Fruit fly (Drosophila melanogaster) whole organism, embryonic: ENCODE data around the gene ATbp.

Experiments
- CG10959 ChIP-seq: fragments of 200-800 bp; sonication (Bioruptor generic); IDR thresholded peaks from 2 replicates; pipeline ENCODE4 v1.3.6; 2022; ENCODE audit warnings: missing biosample characterization, missing genetic modification characterization
- CG11695 ChIP-seq: fragments of 200-800 bp; sonication (Bioruptor generic); IDR thresholded peaks from 3 replicates; pipeline ENCODE4 v1.3.6; 2022; ENCODE audit warnings: missing biosample characterization, missing genetic modification characterization
- CG12299 ChIP-seq: fragments of 200-800 bp; sonication (Bioruptor generic); optimal IDR thresholded peaks from 2 replicates; lab custom pipeline; 2018; ENCODE audit warnings: missing biosample characterization, mild to moderate bottlenecking, missing genetic modification characterization
- CG12769 ChIP-seq: fragments of 200-800 bp; sonication (Bioruptor generic); optimal IDR thresholded peaks from 2 replicates; lab custom pipeline; 2019; ENCODE audit warnings: missing biosample characterization, mild to moderate bottlenecking, missing genetic modification characterization, moderate library complexity
- CG13894 ChIP-seq: fragments of 200-800 bp; sonication (Bioruptor generic); optimal IDR thresholded peaks from 3 replicates; lab custom pipeline; 2018; ENCODE audit warnings: missing biosample characterization, mild to moderate bottlenecking, missing genetic modification characterization, moderate library complexity
- CG14710 ChIP-seq: fragments of 200-800 bp; sonication (Bioruptor generic); optimal IDR thresholded peaks from 3 replicates; lab custom pipeline; 2019; ENCODE audit warnings: missing biosample characterization, mild to moderate bottlenecking, missing genetic modification characterization, moderate library complexity
- CG1602 ChIP-seq: fragments of 200-800 bp; sonication (Bioruptor generic); optimal IDR thresholded peaks from 3 replicates; lab custom pipeline; 2016; ENCODE audit warnings: missing biosample characterization, missing genetic modification characterization
- CG17829 ChIP-seq: fragments of 200-800 bp; optimal IDR thresholded peaks from 2 replicates; lab custom pipeline; 2019; ENCODE audit warnings: missing biosample characterization, mild to moderate bottlenecking, missing genetic modification characterization, moderate library complexity
- CG2116 ChIP-seq: fragments of 200-800 bp; sonication (Bioruptor generic); optimal IDR thresholded peaks from 3 replicates; lab custom pipeline; 2018; ENCODE audit warnings: missing biosample characterization, mild to moderate bottlenecking, missing genetic modification characterization
- CG2129 ChIP-seq: fragments of 200-800 bp; sonication (Bioruptor generic); IDR thresholded peaks from 2 replicates; pipeline ENCODE4 v1.3.6; 2022; ENCODE audit warnings: missing biosample characterization, missing genetic modification characterization; ENCODE audit not compliant: partially characterized antibody
- CG2712 ChIP-seq: fragments of 200-800 bp; optimal IDR thresholded peaks from 3 replicates; lab custom pipeline; 2019; ENCODE audit warnings: missing biosample characterization, mild to moderate bottlenecking, missing genetic modification characterization, moderate library complexity
- CG3847 ChIP-seq: fragments of 200-800 bp; sonication (Bioruptor generic); IDR thresholded peaks from 2 replicates; pipeline ENCODE4 v1.3.6; 2022; ENCODE audit warnings: missing biosample characterization, missing genetic modification characterization
- CG7839 ChIP-seq: fragments of 200-800 bp; sonication (Bioruptor generic); optimal IDR thresholded peaks from 3 replicates; lab custom pipeline; 2018; ENCODE audit warnings: missing biosample characterization, mild to moderate bottlenecking, missing genetic modification characterization, moderate library complexity
- CG8089 ChIP-seq: fragments of 200-800 bp; sonication (Bioruptor generic); optimal IDR thresholded peaks from 3 replicates; lab custom pipeline; 2016; ENCODE audit warnings: missing biosample characterization, missing genetic modification characterization
- CG8478 ChIP-seq: fragments of >200 bp; optimal IDR thresholded peaks from 2 replicates; lab custom pipeline; 2018
- CG9215 ChIP-seq: fragments of 200-800 bp; sonication (Bioruptor generic); IDR thresholded peaks from 2 replicates; pipeline ENCODE4 v1.3.6; 2022; ENCODE audit warnings: missing biosample characterization, missing genetic modification characterization
- CTCF ChIP-seq: fragments of 200-800 bp; sonication (Bioruptor generic); optimal IDR thresholded peaks from 2 replicates; lab custom pipeline; 2017; ENCODE audit warnings: missing biosample characterization, mild to moderate bottlenecking, missing genetic modification characterization, moderate library complexity
- Chrac-16 ChIP-seq: fragments of 200-800 bp; sonication (Bioruptor generic); optimal IDR thresholded peaks from 3 replicates; lab custom pipeline; 2016; ENCODE audit warnings: missing biosample characterization, missing genetic modification characterization
- CoRest ChIP-seq: fragments of 200-800 bp; sonication (Bioruptor generic); optimal IDR thresholded peaks from 3 replicates; lab custom pipeline; 2018; ENCODE audit warnings: missing biosample characterization, mild to moderate bottlenecking, missing genetic modification characterization, moderate library complexity
- Elba2 ChIP-seq: fragments of 200-800 bp; sonication (Bioruptor generic); optimal IDR thresholded peaks from 3 replicates; lab custom pipeline; 2016; ENCODE audit warnings: missing biosample characterization, missing genetic modification characterization
- Ets97D ChIP-seq: fragments of 200-800 bp; sonication (Bioruptor generic); optimal IDR thresholded peaks from 3 replicates; lab custom pipeline; 2016; ENCODE audit warnings: missing biosample characterization, missing genetic modification characterization
- Fer2 ChIP-seq: fragments of 200-800 bp; sonication (Bioruptor generic); optimal IDR thresholded peaks from 2 replicates; lab custom pipeline; 2018; ENCODE audit warnings: missing biosample characterization, mild to moderate bottlenecking, missing genetic modification characterization, moderate library complexity
- Fer3 ChIP-seq: fragments of 200-800 bp; sonication (Bioruptor generic); optimal IDR thresholded peaks from 2 replicates; lab custom pipeline; 2018; ENCODE audit warnings: missing biosample characterization, mild to moderate bottlenecking, missing genetic modification characterization, moderate library complexity
- Hr51 ChIP-seq, 2 experiments: fragments of 200-800 bp; sonication (Bioruptor generic); optimal IDR thresholded peaks; 2 replicates in 1 of 2; 3 replicates in 1 of 2; lab custom pipeline; 2016 to 2018; ENCODE audit warnings: missing biosample characterization in 2 of 2, missing genetic modification characterization in 2 of 2, mild to moderate bottlenecking in 1 of 2, moderate library complexity in 1 of 2
- Hsf ChIP-seq: fragments of 200-800 bp; sonication (Bioruptor generic); optimal IDR thresholded peaks from 3 replicates; lab custom pipeline; 2016; ENCODE audit warnings: missing biosample characterization, missing genetic modification characterization
- Lim3 ChIP-seq: fragments of 200-800 bp; sonication (Bioruptor generic); IDR thresholded peaks from 2 replicates; pipeline ENCODE4 v1.3.6; 2022; ENCODE audit warnings: missing biosample characterization, missing genetic modification characterization
- Med ChIP-seq: fragments of 200-800 bp; sonication (Bioruptor generic); peaks from one replicate; lab custom pipeline; 2016; ENCODE audit warnings: missing biosample characterization, missing genetic modification characterization, mild to moderate bottlenecking, inconsistent platforms, moderate library complexity
- Nf-YC ChIP-seq: fragments of 200-800 bp; optimal IDR thresholded peaks from 3 replicates; lab custom pipeline; 2019; ENCODE audit warnings: missing biosample characterization, mild to moderate bottlenecking, missing genetic modification characterization, moderate library complexity
- Opbp ChIP-seq: fragments of 200-800 bp; sonication (Bioruptor generic); IDR thresholded peaks from 3 replicates; pipeline ENCODE4 v1.3.6; 2022; ENCODE audit warnings: missing biosample characterization, missing genetic modification characterization; ENCODE audit not compliant: partially characterized antibody
- Spps ChIP-seq: fragments of 200-800 bp; sonication (Bioruptor generic); optimal IDR thresholded peaks from 2 replicates; lab custom pipeline; 2018; ENCODE audit warnings: missing biosample characterization, mild to moderate bottlenecking, missing genetic modification characterization
- Sry-δ ChIP-seq: fragments of 200-800 bp; sonication (Bioruptor generic); optimal IDR thresholded peaks from 2 replicates; lab custom pipeline; 2016; ENCODE audit warnings: missing biosample characterization, missing genetic modification characterization
- Vsx1 ChIP-seq: fragments of 200-800 bp; sonication (Bioruptor generic); optimal IDR thresholded peaks from 2 replicates; lab custom pipeline; 2017; ENCODE audit warnings: missing biosample characterization, mild to moderate bottlenecking, missing genetic modification characterization, missing genetic modification reagents
- bowl ChIP-seq: fragments of 200-800 bp; sonication (Bioruptor generic); IDR thresholded peaks from 2 replicates; pipeline ENCODE4 v1.3.6; 2022; ENCODE audit warnings: missing biosample characterization, missing genetic modification characterization
- chm ChIP-seq: fragments of 200-800 bp; sonication (Bioruptor generic); IDR thresholded peaks from 2 replicates; pipeline ENCODE4 v1.3.6; 2022; ENCODE audit warnings: missing biosample characterization, missing genetic modification characterization
- dimm ChIP-seq: fragments of 200-800 bp; sonication (Bioruptor generic); IDR thresholded peaks from 2 replicates; pipeline ENCODE4 v1.3.6; 2022; ENCODE audit warnings: missing biosample characterization, missing genetic modification characterization
- hb ChIP-seq: fragments of 200-800 bp; sonication (Bioruptor generic); IDR thresholded peaks from 3 replicates; pipeline ENCODE4 v1.3.6; 2022; ENCODE audit warnings: missing biosample characterization, missing genetic modification characterization; ENCODE audit not compliant: partially characterized antibody
- jing ChIP-seq: fragments of 200-800 bp; sonication (Bioruptor generic); optimal IDR thresholded peaks from 2 replicates; lab custom pipeline; 2018; ENCODE audit warnings: missing biosample characterization, mild to moderate bottlenecking, missing genetic modification characterization
- kah ChIP-seq: fragments of 200-800 bp; sonication (Bioruptor generic); optimal IDR thresholded peaks from 2 replicates; lab custom pipeline; 2018; ENCODE audit warnings: missing biosample characterization, mild to moderate bottlenecking, missing genetic modification characterization
- knrl ChIP-seq: fragments of 200-800 bp; sonication (Bioruptor generic); IDR thresholded peaks from 3 replicates; pipeline ENCODE4 v1.3.6; 2022; ENCODE audit warnings: missing biosample characterization, missing genetic modification characterization; ENCODE audit not compliant: partially characterized antibody
- lmd ChIP-seq: fragments of 200-800 bp; sonication (Bioruptor generic); IDR thresholded peaks from 2 replicates; pipeline ENCODE4 v1.3.6; 2022; ENCODE audit warnings: missing biosample characterization, missing genetic modification characterization
- nerfin-2 ChIP-seq: fragments of 200-800 bp; sonication (Bioruptor generic); IDR thresholded peaks from 2 replicates; pipeline ENCODE4 v1.3.6; 2022; ENCODE audit warnings: missing biosample characterization, missing genetic modification characterization; ENCODE audit not compliant: partially characterized antibody
- pros ChIP-seq: fragments of 200-800 bp; sonication (Bioruptor generic); optimal IDR thresholded peaks from 3 replicates; lab custom pipeline; 2019; ENCODE audit warnings: missing biosample characterization, mild to moderate bottlenecking, missing genetic modification characterization, moderate library complexity
- row ChIP-seq: fragments of 200-800 bp; sonication (Bioruptor generic); IDR thresholded peaks from 3 replicates; pipeline ENCODE4 v1.3.6; 2022; ENCODE audit warnings: missing biosample characterization, missing genetic modification characterization
- sim ChIP-seq: fragments of 200-800 bp; sonication (Bioruptor generic); IDR thresholded peaks from 2 replicates; pipeline ENCODE4 v1.3.6; 2022; ENCODE audit warnings: missing biosample characterization, missing genetic modification characterization
- sna ChIP-seq: fragments of 200-800 bp; sonication (Bioruptor generic); IDR thresholded peaks from 2 replicates; pipeline ENCODE4 v1.3.6; 2022; ENCODE audit warnings: missing biosample characterization, missing genetic modification characterization; ENCODE audit not compliant: partially characterized antibody
- ssp ChIP-seq: fragments of 200-800 bp; sonication (Bioruptor generic); IDR thresholded peaks from 2 replicates; pipeline ENCODE4 v1.3.6; 2022; ENCODE audit warnings: missing biosample characterization, missing genetic modification characterization
- stwl ChIP-seq: fragments of 200-800 bp; sonication (Bioruptor generic); optimal IDR thresholded peaks from 3 replicates; lab custom pipeline; 2018; ENCODE audit warnings: missing biosample characterization, mild to moderate bottlenecking, missing genetic modification characterization, moderate library complexity
- tap ChIP-seq: fragments of 200-800 bp; optimal IDR thresholded peaks from 3 replicates; lab custom pipeline; 2019; ENCODE audit warnings: missing biosample characterization, mild to moderate bottlenecking, missing genetic modification characterization, moderate library complexity
- tna ChIP-seq: fragments of 200-800 bp; sonication (Bioruptor generic); IDR thresholded peaks from 2 replicates; pipeline ENCODE4 v1.3.6; 2022; ENCODE audit warnings: missing biosample characterization, missing genetic modification characterization; ENCODE audit not compliant: partially characterized antibody
- trem ChIP-seq: fragments of 200-800 bp; optimal IDR thresholded peaks from 3 replicates; lab custom pipeline; 2019; ENCODE audit warnings: missing biosample characterization, mild to moderate bottlenecking, missing genetic modification characterization, moderate library complexity
- tup ChIP-seq: fragments of 200-800 bp; sonication (Bioruptor generic); optimal IDR thresholded peaks from 2 replicates; lab custom pipeline; 2016; ENCODE audit warnings: missing biosample characterization, mild to moderate bottlenecking, missing genetic modification characterization, moderate library complexity
- vnd ChIP-seq: fragments of 200-800 bp; sonication (Bioruptor generic); IDR thresholded peaks from 3 replicates; pipeline ENCODE4 v1.3.6; 2022; ENCODE audit warnings: missing biosample characterization, missing genetic modification characterization; ENCODE audit not compliant: partially characterized antibody

The ATbp gene

DNA sequence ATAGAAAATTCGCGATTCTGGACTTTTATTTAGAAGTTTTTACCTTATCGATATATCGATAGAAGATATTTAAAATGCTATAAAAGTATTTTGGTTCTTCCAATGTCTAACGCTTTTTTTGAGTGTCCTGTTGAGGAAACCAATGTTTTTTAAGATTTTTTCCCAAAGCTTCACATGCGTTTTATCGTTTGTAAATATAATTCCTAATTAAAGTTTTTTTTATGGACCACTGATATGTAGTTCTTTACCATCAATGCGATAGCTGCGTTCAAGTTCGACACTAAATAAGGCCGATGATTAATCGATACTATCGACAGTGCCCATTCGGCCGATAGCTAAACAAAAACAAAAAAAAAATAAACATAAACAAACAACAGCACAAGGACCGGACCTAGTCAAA, at the start of gene ATbp:
TSS of gene ATbp (plus strand) at position 312 of the 400 bp plus-strand sequence.
- TF ChIP-seq vnd (GFP tag; lab: Robert Waterston, UW) (peak; percentile 97), chm (GFP tag; lab: Robert Waterston, UW) (no peak), CG3847 (GFP tag; lab: Robert Waterston, UW) (0 out of 2 replicates have a peak, but pooled peaks have one; percentile 20), CG1602 (GFP tag; lab: Kevin White, UChicago) (no peak), Fer2 (tag; lab: Kevin White, UChicago) (no peak), ssp (GFP tag; lab: Robert Waterston, UW) (no peak), Lim3 (no peak), CG11695 (GFP tag; lab: Robert Waterston, UW) (no peak), nerfin-2 (peak; percentile 90), Nf-YC (tag; lab: Kevin White, UChicago) (no peak), CG12769 (tag; lab: Kevin White, UChicago) (no peak), knrl (GFP tag; lab: Robert Waterston, UW) (peak; percentile 97), CG14710 (tag; lab: Kevin White, UChicago) (peak; percentile 40), kah (GFP tag; lab: Kevin White, UChicago) (no peak), CTCF (GFP tag; lab: Kevin White, UChicago) (peak; percentile 2), CG9215 (no peak), Ets97D (GFP tag; lab: Kevin White, UChicago) (peak; percentile 22), row (GFP tag; lab: Robert Waterston, UW) (peak; percentile 75), Chrac-16 (no peak), lmd (GFP tag; lab: Robert Waterston, UW) (no peak), trem (peak; percentile 35), CG12299 (tag; lab: Kevin White, UChicago) (no peak), CG7839 (tag; lab: Kevin White, UChicago) (no peak), Vsx1 (GFP tag; lab: Kevin White, UChicago) (no peak), Opbp (GFP tag; lab: Robert Waterston, UW) (peak; percentile 93), Spps (tag; lab: Kevin White, UChicago) (no peak), jing (GFP tag; lab: Kevin White, UChicago) (no peak), bowl (GFP tag; lab: Robert Waterston, UW) (no peak), Fer3 (no peak), CG10959 (no peak), stwl (peak; percentile 37), sim (GFP tag; lab: Robert Waterston, UW) (no peak), hb (GFP tag; lab: Robert Waterston, UW) (peak; percentile 96), CG2712 (tag; lab: Kevin White, UChicago) (no peak), tna (GFP tag; lab: Robert Waterston, UW) (peak; percentile 85), tap (no peak), CG2129 (GFP tag; lab: Robert Waterston, UW) (peak; percentile 83), Elba2 (GFP tag; lab: Kevin White, UChicago) (no peak), CG17829 (tag; lab: Kevin White, UChicago) (no peak), Sry-δ (GFP tag; lab: Kevin White, UChicago) (peak; percentile 83), Hr51 (GFP tag; optimal IDR thresholded peaks at IDR 0.05; lab: Kevin White, UChicago) (no peak), sna (GFP tag; lab: Robert Waterston, UW) (peak; percentile 92), CoRest (tag; lab: Kevin White, UChicago) (peak; percentile 54), Hsf (GFP tag; lab: Kevin White, UChicago) (peak; percentile 18), Med (GFP tag; lab: Kevin White, UChicago) (peak; percentile 36), pros (GFP tag; lab: Kevin White, UChicago) (no peak), CG8089 (GFP tag; lab: Kevin White, UChicago) (no peak), CG2116 (GFP tag; lab: Kevin White, UChicago) (peak; percentile 67), tup (GFP tag; lab: Kevin White, UChicago) (no peak), dimm (no peak), CG8478 (lab: Kevin White, UChicago) (no peak), CG13894 (no peak)
